Worm (Caenorhabditis elegans) whole organism, L2 larva: ENCODE measurements around the gene zipt-15.

Experiments
- R02D3.7 ChIP-seq: fragments of 150-350 bp; optimal IDR thresholded peaks from 2 replicates; lab custom pipeline; 2014; ENCODE audit warnings: missing biosample characterization, missing genetic modification characterization
- Y55F3AM.14 ChIP-seq: fragments of 200-800 bp; sonication (Bioruptor generic); optimal IDR thresholded peaks from 2 replicates; lab custom pipeline; 2018; ENCODE audit warnings: mild to moderate bottlenecking, missing genetic modification characterization, missing compliant biosample characterization
- ZK546.5 ChIP-seq: sonication (generic microtip); optimal IDR thresholded peaks from 2 replicates; lab custom pipeline; 2017; ENCODE audit warnings: missing biosample characterization, missing genetic modification characterization
- ceh-16 ChIP-seq: fragments of 150-350 bp; optimal IDR thresholded peaks from 2 replicates; lab custom pipeline; 2014; ENCODE audit warnings: missing biosample characterization, missing genetic modification characterization
- crh-2 ChIP-seq: sonication (generic microtip); optimal IDR thresholded peaks from 2 replicates; lab custom pipeline; 2017; ENCODE audit warnings: missing biosample characterization, missing genetic modification characterization
- egl-27 ChIP-seq: sonication (generic microtip); optimal IDR thresholded peaks from 3 replicates; lab custom pipeline; 2017; ENCODE audit warnings: missing biosample characterization, missing genetic modification reagents, missing genetic modification characterization
- elt-1 ChIP-seq: fragments of 150-350 bp; optimal IDR thresholded peaks from 2 replicates; lab custom pipeline; 2014; ENCODE audit warnings: missing biosample characterization, missing genetic modification characterization
- elt-3 ChIP-seq: sonication (generic microtip); optimal IDR thresholded peaks from 2 replicates; lab custom pipeline; 2017; ENCODE audit warnings: missing biosample characterization, missing genetic modification characterization
- lsy-2 ChIP-seq, 2 experiments: fragments of 150-350 bp in 1 of 2; sonication (generic microtip) in 1 of 2; optimal IDR thresholded peaks; 2 replicates each; lab custom pipeline; 2014 to 2017; ENCODE audit warnings: missing biosample characterization in 2 of 2, missing genetic modification characterization in 2 of 2
- mdl-1 ChIP-seq, 2 experiments: fragments of 150-350 bp in 1 of 2; sonication (generic microtip) in 1 of 2; optimal IDR thresholded peaks; 2 replicates each; lab custom pipeline; 2017; ENCODE audit warnings: missing biosample characterization in 2 of 2, missing genetic modification characterization in 2 of 2
- nhr-10 ChIP-seq: sonication (generic microtip); optimal IDR thresholded peaks from 2 replicates; lab custom pipeline; 2017; ENCODE audit warnings: missing biosample characterization, missing genetic modification characterization
- nhr-12 ChIP-seq: fragments of 150-350 bp; optimal IDR thresholded peaks from 2 replicates; lab custom pipeline; 2014; ENCODE audit warnings: missing biosample characterization, missing genetic modification characterization
- nhr-129 ChIP-seq: fragments of 150-350 bp; optimal IDR thresholded peaks from 2 replicates; lab custom pipeline; 2014; ENCODE audit warnings: missing biosample characterization, missing genetic modification characterization
- nhr-77 ChIP-seq: fragments of 150-350 bp; optimal IDR thresholded peaks from 2 replicates; lab custom pipeline; 2014; ENCODE audit warnings: missing biosample characterization, missing genetic modification characterization
- sem-4 ChIP-seq: fragments of 150-350 bp; optimal IDR thresholded peaks from 2 replicates; lab custom pipeline; 2014; ENCODE audit warnings: missing biosample characterization, missing genetic modification reagents, missing genetic modification characterization
- skn-1 ChIP-seq: sonication (generic microtip); optimal IDR thresholded peaks from 2 replicates; lab custom pipeline; 2017; ENCODE audit warnings: missing biosample characterization, missing genetic modification characterization
- sma-3 ChIP-seq: sonication (generic microtip); optimal IDR thresholded peaks from 2 replicates; lab custom pipeline; 2016; ENCODE audit warnings: missing genetic modification reagents, missing genetic modification characterization, missing compliant biosample characterization
- unc-39 ChIP-seq: fragments of 150-350 bp; optimal IDR thresholded peaks from 2 replicates; lab custom pipeline; 2014; ENCODE audit warnings: missing biosample characterization, missing genetic modification characterization
- ztf-1 ChIP-seq: fragments of 200-800 bp; sonication (Bioruptor generic); conservative IDR thresholded peaks from 2 replicates; pipeline ENCODE4 v1.3.6; 2022; ENCODE audit warnings: missing genetic modification characterization, missing compliant biosample characterization

Gene zipt-15

DNA sequence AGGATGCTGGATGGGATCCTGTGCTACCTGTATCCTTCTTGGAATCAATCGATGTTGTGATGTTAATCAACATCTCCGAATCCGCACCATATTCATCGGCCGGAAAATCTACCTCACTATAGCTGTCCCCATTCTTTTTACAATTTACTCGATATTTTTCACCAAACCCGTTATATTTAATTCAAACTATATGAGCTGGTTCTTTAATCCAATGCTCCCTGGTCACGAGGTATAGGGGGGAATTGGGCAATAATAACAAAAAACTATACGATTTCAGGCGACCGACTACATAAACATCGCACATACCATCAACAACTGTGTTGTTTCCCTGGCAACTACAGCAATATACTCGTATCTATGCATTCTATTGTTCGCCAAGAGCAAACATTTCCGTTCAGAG lies 67.2 kb downstream of the zipt-15 start:
- TF ChIP-seq ZK546.5 (tag; lab: Kevin White, UChicago) (no peak), ceh-16 (tag; lab: Kevin White, UChicago) (no peak), egl-27 (tag; lab: Kevin White, UChicago) (no peak), R02D3.7 (no peak), unc-39 (tag; lab: Kevin White, UChicago) (no peak), nhr-10 (tag; lab: Kevin White, UChicago) (no peak), sem-4 (tag; lab: Kevin White, UChicago) (no peak), nhr-129 (tag; lab: Kevin White, UChicago) (no peak), Y55F3AM.14 (GFP tag; lab: Kevin White, UChicago) (no peak), lsy-2 (tag; optimal IDR thresholded peaks at IDR 0.05; lab: Kevin White, UChicago) (no peak), elt-3 (no peak), elt-1 (tag; lab: Kevin White, UChicago) (no peak), skn-1 (no peak), crh-2 (tag; lab: Kevin White, UChicago) (no peak), nhr-77 (tag; lab: Kevin White, UChicago) (no peak), mdl-1 (tag; optimal IDR thresholded peaks at IDR 0.05; lab: Kevin White, UChicago) (no peak), ztf-1 (GFP tag; lab: Robert Waterston, UW) (no peak), nhr-12 (tag; lab: Kevin White, UChicago) (no peak), sma-3 (no peak)
- TF ChIP-seq, all 48 proteins: peak for 0
